Worm (Caenorhabditis elegans): ENCODE results near the gene chst-1.

DNA sequence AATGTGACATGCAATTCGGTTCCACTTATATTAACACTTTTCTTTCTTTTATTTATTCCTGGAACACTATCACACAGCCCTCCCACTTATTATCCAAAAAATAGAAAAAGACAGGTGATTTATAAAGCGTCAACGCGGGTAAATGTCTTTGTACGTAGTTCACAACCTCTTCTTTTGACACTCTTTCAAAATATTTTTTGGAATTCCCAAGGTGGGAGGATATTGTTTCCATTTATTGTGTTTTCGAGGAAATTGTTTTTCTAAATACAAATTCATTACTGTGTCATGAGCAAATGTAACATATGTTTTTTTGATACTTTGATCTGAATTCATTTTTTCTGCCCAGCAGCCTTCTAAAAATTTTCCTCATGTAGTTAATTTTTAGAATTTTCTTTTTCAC, 48.9 kb downstream of the chst-1 start:
- TF ChIP-seq madf-2 (tag; optimal IDR thresholded peaks at IDR 0.05): no peak
- TF ChIP-seq odd-2 (tag; optimal IDR thresholded peaks at IDR 0.05): no peak
- TF ChIP-seq ama-1 (optimal IDR thresholded peaks at IDR 0.05): no peak
- no peak for TF ChIP-seq eyg-1 (tag; optimal IDR thresholded peaks at IDR 0.05)
- TF ChIP-seq hlh-13 (GFP tag; optimal IDR thresholded peaks at IDR 0.05): no peak
- no peak for TF ChIP-seq pag-3 (tag; optimal IDR thresholded peaks at IDR 0.05; ENCODE audit: borderline replicate concordance)
- no peak for TF ChIP-seq ceh-45 (GFP tag; IDR thresholded peaks at IDR 0.05)
- TF ChIP-seq pha-2 (tag; optimal IDR thresholded peaks at IDR 0.05): no peak

Measured in whole organism, late embryonic.